Worm (Caenorhabditis elegans) whole organism, L2 larva: ENCODE measurements around the gene T09A5.14.

Source experiments
- C34F6.9 ChIP-seq: fragments of 150-350 bp; optimal IDR thresholded peaks from 2 replicates; lab custom pipeline; 2014; ENCODE audit warnings: missing biosample characterization, missing genetic modification characterization
- ama-1 ChIP-seq: fragments of 150-350 bp; optimal IDR thresholded peaks from 2 replicates; lab custom pipeline; 2018; ENCODE audit warnings: inconsistent platforms
- blmp-1 ChIP-seq: sonication (generic microtip); optimal IDR thresholded peaks from 2 replicates; lab custom pipeline; 2017; ENCODE audit warnings: missing genetic modification characterization, mild to moderate bottlenecking, missing compliant biosample characterization, antibody characterized with exemption, moderate library complexity; ENCODE audit not compliant: insufficient read depth
- nhr-77 ChIP-seq: fragments of 150-350 bp; optimal IDR thresholded peaks from 2 replicates; lab custom pipeline; 2014; ENCODE audit warnings: missing biosample characterization, missing genetic modification characterization
- sem-4 ChIP-seq: fragments of 150-350 bp; optimal IDR thresholded peaks from 2 replicates; lab custom pipeline; 2014; ENCODE audit warnings: missing biosample characterization, missing genetic modification reagents, missing genetic modification characterization
- unc-39 ChIP-seq: fragments of 150-350 bp; optimal IDR thresholded peaks from 2 replicates; lab custom pipeline; 2014; ENCODE audit warnings: missing biosample characterization, missing genetic modification characterization
- unc-55 ChIP-seq: fragments of 150-350 bp; sonication (generic microtip); optimal IDR thresholded peaks from 3 replicates; lab custom pipeline; 2014; ENCODE audit warnings: missing biosample characterization, missing genetic modification reagents, missing genetic modification characterization

DNA sequence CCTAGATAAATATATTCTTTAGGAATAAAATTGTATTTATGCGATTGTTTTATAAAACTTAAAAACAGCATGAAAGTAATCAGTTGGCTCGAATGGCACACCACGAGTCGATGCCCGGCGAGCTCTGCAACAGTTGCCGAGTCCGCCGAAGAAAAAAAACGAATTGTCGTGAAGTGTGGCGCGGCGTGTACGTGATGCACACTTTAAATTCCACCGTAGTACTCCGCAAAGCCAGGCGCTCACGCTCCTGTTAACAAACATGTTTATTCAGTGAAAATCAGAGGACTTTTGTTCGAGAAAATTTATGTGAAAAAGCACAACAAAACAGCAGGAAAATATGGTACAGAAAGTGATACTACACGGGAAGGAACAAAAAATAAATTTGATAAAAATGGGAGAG, 38.5 kb downstream of the T09A5.14 start:
- TF ChIP-seq ama-1: no peak
- TF ChIP-seq blmp-1 (tag; lab: Kevin White, UChicago): no peak
- TF ChIP-seq sem-4 (tag; lab: Kevin White, UChicago): no peak
- peak; percentile 75 for TF ChIP-seq unc-55 (GFP tag; lab: Kevin White, UChicago)
- TF ChIP-seq unc-39 (tag; lab: Kevin White, UChicago): no peak
- TF ChIP-seq nhr-77 (tag; lab: Kevin White, UChicago): no peak
- peak; percentile 53 for TF ChIP-seq C34F6.9 (tag; lab: Kevin White, UChicago)
